Worm (Caenorhabditis elegans): ENCODE data around the gene him-5.

him-5 gene

DNA sequence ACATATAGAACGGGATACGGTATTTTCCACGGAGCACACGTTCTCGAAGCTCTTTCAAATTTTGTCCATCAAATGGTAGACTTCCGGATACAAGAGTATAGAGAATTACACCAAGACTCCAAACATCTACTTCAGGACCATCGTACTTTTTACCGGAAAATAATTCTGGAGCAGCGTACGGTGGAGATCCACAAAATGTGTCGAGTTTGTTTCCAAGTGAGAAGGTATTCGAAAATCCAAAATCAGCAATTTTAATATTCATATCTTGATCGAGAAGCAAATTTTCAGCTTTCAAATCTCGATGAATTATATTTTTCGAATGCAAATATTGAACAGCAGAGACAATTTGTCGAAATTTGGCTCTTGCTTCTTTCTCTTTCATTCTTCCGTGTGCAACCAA, 33.0 kb downstream of the him-5 start:
- no peak for TF ChIP-seq sea-2 (GFP tag; optimal IDR thresholded peaks at IDR 0.05)
- TF ChIP-seq pqm-1 (tag; optimal IDR thresholded peaks at IDR 0.05) = no peak
- TF ChIP-seq jun-1 (tag; optimal IDR thresholded peaks at IDR 0.05) = no peak
- TF ChIP-seq ztf-4 (tag; optimal IDR thresholded peaks at IDR 0.05) = no peak
- no peak for TF ChIP-seq nhr-67 (tag; optimal IDR thresholded peaks at IDR 0.05)
- no peak for TF ChIP-seq zag-1 (tag; optimal IDR thresholded peaks at IDR 0.05)
- no peak for TF ChIP-seq ceh-9 (tag; optimal IDR thresholded peaks at IDR 0.05)
- no peak for TF ChIP-seq nhr-11 (tag; optimal IDR thresholded peaks at IDR 0.05)
- TF ChIP-seq nhr-237 (tag; optimal IDR thresholded peaks at IDR 0.05) = no peak
- no peak for TF ChIP-seq ztf-11 (tag; optimal IDR thresholded peaks at IDR 0.05)
- TF ChIP-seq ama-1 (optimal IDR thresholded peaks at IDR 0.05) = no peak
- TF ChIP-seq hmg-11 (tag; optimal IDR thresholded peaks at IDR 0.05) = no peak
- no peak for TF ChIP-seq aly-2 (tag; optimal IDR thresholded peaks at IDR 0.05)
- no peak for TF ChIP-seq mml-1 (tag; optimal IDR thresholded peaks at IDR 0.05)
- no peak for TF ChIP-seq unc-62 (GFP tag; optimal IDR thresholded peaks at IDR 0.05)
- TF ChIP-seq ceh-16 (tag; optimal IDR thresholded peaks at IDR 0.05) = no peak
- no peak for TF ChIP-seq snpc-4 (tag; optimal IDR thresholded peaks at IDR 0.05)

DNA sequence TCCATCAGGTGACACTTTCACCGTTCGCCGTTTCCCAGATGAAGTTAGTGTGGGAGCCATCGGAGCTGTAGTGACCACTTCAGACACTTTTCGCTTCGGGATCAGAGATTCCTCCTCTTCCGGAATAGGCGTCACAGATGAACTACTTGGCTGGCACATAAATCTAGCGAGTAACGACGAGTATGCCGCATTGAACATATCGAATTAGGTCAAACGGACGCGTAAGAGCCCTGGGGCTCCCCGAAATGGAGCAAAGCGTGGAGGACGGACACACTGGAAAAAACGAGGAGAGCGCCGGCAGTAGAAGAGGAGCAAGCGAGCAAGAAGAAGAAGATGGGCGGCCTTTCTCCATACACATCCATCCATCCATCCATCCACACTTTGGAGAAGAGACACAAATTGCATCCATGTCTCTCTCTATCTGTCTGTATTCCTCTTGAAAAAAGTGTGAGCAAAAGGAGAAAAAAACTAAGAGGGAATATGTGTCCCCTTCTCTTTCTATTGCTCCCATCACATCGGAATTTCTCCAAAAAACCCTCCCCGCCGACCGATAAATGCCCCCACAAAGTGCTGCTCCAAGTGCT, 36.2 kb downstream of the him-5 start:
- no peak for TF ChIP-seq nhr-43 (tag; optimal IDR thresholded peaks at IDR 0.05; ENCODE audit: poor library complexity, severe bottlenecking)
- TF ChIP-seq R02D3.7 (tag; optimal IDR thresholded peaks at IDR 0.05) = no peak
- TF ChIP-seq lin-39 (tag; optimal IDR thresholded peaks at IDR 0.05) = peak; percentile 27
- peak; percentile 13 for TF ChIP-seq hmg-11 (tag; optimal IDR thresholded peaks at IDR 0.05)
- no peak for TF ChIP-seq nhr-11 (tag; optimal IDR thresholded peaks at IDR 0.05)
- TF ChIP-seq fos-1 (tag; optimal IDR thresholded peaks at IDR 0.05) = no peak

DNA sequence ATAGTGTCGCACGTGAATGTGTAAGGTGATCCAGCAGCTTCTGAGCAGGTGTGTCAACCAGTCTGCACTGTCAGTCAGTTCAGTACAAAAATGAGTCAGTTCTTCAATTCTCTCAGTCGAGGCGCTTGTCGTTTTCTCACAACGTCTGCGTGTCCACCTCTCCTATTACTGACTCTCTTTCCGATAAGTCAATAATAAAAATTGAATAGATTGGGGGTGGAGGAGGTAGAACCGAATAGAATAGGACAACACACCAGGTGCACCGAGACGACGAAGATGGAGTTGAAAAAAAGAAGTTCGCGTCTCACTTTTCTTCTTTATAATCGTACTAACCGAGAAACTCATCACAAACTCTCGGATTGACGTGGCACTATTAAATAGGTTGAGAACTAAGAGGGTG, 37.6 kb downstream of the him-5 start:
- TF ChIP-seq pha-4 (tag; optimal IDR thresholded peaks at IDR 0.05) = peak; percentile 72
- TF ChIP-seq ceh-9 (tag; optimal IDR thresholded peaks at IDR 0.05) = no peak
- peak; percentile 47 for TF ChIP-seq elt-2 (tag; optimal IDR thresholded peaks at IDR 0.05)

DNA sequence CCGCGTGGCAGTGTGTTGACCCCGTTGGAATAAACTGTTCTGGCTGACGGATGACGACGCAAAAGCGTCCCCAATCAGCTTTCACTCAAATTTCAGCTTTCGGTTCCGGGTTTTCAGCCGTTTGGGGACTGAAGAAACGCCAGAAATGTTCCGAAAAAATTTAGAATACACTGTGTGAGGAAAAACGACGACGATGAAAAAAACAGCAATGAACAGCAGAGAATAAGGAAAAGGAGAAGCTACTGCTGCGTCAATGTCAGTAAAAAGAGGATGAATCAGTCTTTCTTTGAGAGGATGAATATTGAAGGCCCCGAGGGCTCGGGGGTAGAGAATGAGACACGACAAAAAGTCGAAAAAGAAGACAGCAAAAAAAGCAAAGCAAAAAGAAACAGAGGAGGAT, 38.6 kb downstream of the him-5 start:
- TF ChIP-seq sea-2 (GFP tag; optimal IDR thresholded peaks at IDR 0.05) (no peak), nhr-23 (tag; optimal IDR thresholded peaks at IDR 0.05) (no peak), R02D3.7 (tag; optimal IDR thresholded peaks at IDR 0.05) (no peak), ztf-11 (tag; optimal IDR thresholded peaks at IDR 0.05) (no peak), ztf-4 (tag; optimal IDR thresholded peaks at IDR 0.05) (no peak), nhr-76 (tag; optimal IDR thresholded peaks at IDR 0.05) (no peak), fkh-10 (GFP tag; optimal IDR thresholded peaks at IDR 0.05) (no peak), skn-1 (tag; optimal IDR thresholded peaks at IDR 0.05) (no peak), mdl-1 (tag; optimal IDR thresholded peaks at IDR 0.05) (no peak), nhr-77 (tag; optimal IDR thresholded peaks at IDR 0.05) (no peak)

DNA sequence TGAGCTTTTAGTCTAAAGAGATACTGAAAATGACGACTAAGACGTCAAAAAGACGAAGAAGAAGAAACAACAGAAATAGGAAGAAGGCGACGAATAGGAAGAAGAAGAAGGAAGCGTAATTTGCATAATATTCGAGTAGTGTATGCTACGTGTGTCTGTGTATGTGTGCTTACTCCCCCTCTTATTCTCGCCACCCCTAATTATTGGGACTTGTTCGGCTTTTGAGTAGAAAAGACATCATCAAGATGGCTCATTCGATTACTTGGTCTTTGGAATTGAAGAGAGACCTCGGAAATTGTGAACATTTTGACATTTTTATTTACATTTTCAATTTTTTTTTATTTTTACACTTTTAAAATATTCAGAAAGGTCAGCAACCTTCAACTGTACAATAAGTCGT, 40.0 kb downstream of the him-5 start:
- TF ChIP-seq egl-5 (tag; optimal IDR thresholded peaks at IDR 0.05) = no peak
- no peak for TF ChIP-seq fkh-2 (tag; optimal IDR thresholded peaks at IDR 0.05)
- no peak for TF ChIP-seq jun-1 (tag; optimal IDR thresholded peaks at IDR 0.05)
- TF ChIP-seq nhr-11 (tag; optimal IDR thresholded peaks at IDR 0.05) = no peak

DNA sequence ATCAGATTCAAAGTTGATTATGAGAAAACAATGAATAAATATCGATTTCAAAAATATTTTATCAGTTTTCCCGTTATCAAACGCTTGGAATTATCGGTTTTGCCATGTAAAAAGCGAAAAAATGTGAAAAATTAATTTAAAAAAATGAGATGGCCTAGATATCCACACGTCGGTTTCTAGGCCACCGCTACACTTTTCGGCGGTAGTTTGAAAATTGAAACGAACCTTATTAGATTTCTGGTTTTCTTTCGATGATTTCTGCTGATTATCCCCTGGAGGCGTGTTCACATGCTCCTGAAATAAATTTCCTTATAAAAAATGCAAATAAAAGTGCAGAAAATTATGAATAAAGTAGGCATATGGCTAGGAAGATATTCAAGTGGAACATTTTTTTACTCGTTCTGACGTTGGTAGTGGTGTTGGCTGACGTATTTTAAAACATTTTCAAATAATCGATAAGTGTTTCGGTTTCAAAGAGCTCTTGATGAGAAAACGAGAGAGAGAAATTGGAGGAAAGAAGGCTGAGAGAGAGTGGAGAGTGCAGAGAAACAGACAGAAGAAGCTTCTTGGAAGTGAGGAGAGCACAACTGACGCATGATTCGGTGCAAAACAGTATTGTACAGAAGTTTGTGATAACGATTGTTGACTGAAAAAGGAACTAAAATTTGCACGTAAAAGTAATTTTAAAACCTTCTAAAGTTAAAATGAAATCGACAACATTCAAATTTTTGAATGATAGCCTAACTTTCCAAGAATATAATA, 43.0 kb downstream of the him-5 start:
- peak; percentile 31 for TF ChIP-seq pqm-1 (tag; optimal IDR thresholded peaks at IDR 0.05)
- peak; percentile 38 for TF ChIP-seq ceh-28 (tag; optimal IDR thresholded peaks at IDR 0.05)
- TF ChIP-seq unc-62 (GFP tag; optimal IDR thresholded peaks at IDR 0.05) = no peak
- peak; percentile 22 for TF ChIP-seq nfya-1 (tag; optimal IDR thresholded peaks at IDR 0.05; ENCODE audit: insufficient read depth)
- no peak for TF ChIP-seq egl-27 (tag; optimal IDR thresholded peaks at IDR 0.05)
- TF ChIP-seq elt-2 (tag; optimal IDR thresholded peaks at IDR 0.05) = peak; percentile 39
